Worm (Caenorhabditis elegans) whole organism, L1 larva: ENCODE measurements around the gene srh-128.

Experiments used
- C34B4.2 ChIP-seq: sonication (generic microtip); optimal IDR thresholded peaks from 2 replicates; lab custom pipeline; 2017; ENCODE audit warnings: mild to moderate bottlenecking, missing genetic modification characterization, missing compliant biosample characterization
- F16B12.6 ChIP-seq: fragments of 150-350 bp; optimal IDR thresholded peaks from 2 replicates; lab custom pipeline; 2014; ENCODE audit warnings: missing biosample characterization, missing genetic modification characterization
- Y116A8C.19 ChIP-seq: sonication (generic microtip); optimal IDR thresholded peaks from 2 replicates; lab custom pipeline; 2016; ENCODE audit warnings: missing compliant biosample characterization, missing genetic modification characterization, borderline replicate concordance
- aha-1 ChIP-seq: fragments of 150-350 bp; optimal IDR thresholded peaks from 2 replicates; lab custom pipeline; 2014; ENCODE audit warnings: missing biosample characterization, missing genetic modification characterization
- aly-2 ChIP-seq: fragments of 150-350 bp; optimal IDR thresholded peaks from 2 replicates; lab custom pipeline; 2014; ENCODE audit warnings: missing biosample characterization, missing genetic modification characterization
- ama-1 ChIP-seq: fragments of 150-350 bp; optimal IDR thresholded peaks from 2 replicates; lab custom pipeline; 2014
- ceh-63 ChIP-seq: fragments of 200-800 bp; sonication (Bioruptor generic); optimal IDR thresholded peaks from 2 replicates; lab custom pipeline; 2018; ENCODE audit warnings: mild to moderate bottlenecking, missing genetic modification characterization, missing compliant biosample characterization
- ceh-8 ChIP-seq: fragments of 200-800 bp; sonication (Bioruptor generic); optimal IDR thresholded peaks from 2 replicates; lab custom pipeline; 2018; ENCODE audit warnings: mild to moderate bottlenecking, missing genetic modification characterization, moderate library complexity, missing compliant biosample characterization
- ceh-82 ChIP-seq, 3 experiments: fragments of 150-350 bp in 1 of 3; sonication (generic microtip) in 2 of 3; optimal IDR thresholded peaks; 2 replicates each; lab custom pipeline; 2014 to 2017; ENCODE audit warnings: missing biosample characterization in 3 of 3, missing genetic modification characterization in 3 of 3
- ceh-90 ChIP-seq: sonication (generic microtip); optimal IDR thresholded peaks from 2 replicates; lab custom pipeline; 2016; ENCODE audit warnings: missing genetic modification characterization, missing compliant biosample characterization
- ces-1 ChIP-seq: fragments of 150-350 bp; optimal IDR thresholded peaks from 2 replicates; lab custom pipeline; 2014; ENCODE audit warnings: missing biosample characterization, missing genetic modification reagents, missing genetic modification characterization
- dsc-1 ChIP-seq: sonication (generic microtip); optimal IDR thresholded peaks from 2 replicates; lab custom pipeline; 2016; ENCODE audit warnings: mild to moderate bottlenecking, missing genetic modification characterization, missing compliant biosample characterization
- efl-1 ChIP-seq, 4 experiments: fragments of 150-350 bp; optimal IDR thresholded peaks in 3 of 4; peaks in 1 of 4; 1 replicate in 1 of 4; 2 replicates in 3 of 4; lab custom pipeline; 2014; ENCODE audit warnings: missing biosample characterization in 2 of 4, missing genetic modification characterization in 2 of 4, missing genetic modification reagents in 2 of 4
- egl-13 ChIP-seq: sonication (generic microtip); optimal IDR thresholded peaks from 2 replicates; lab custom pipeline; 2016; ENCODE audit warnings: missing genotype, missing genetic modification reagents, missing genetic modification characterization, missing compliant biosample characterization
- egl-27 ChIP-seq, 2 experiments: fragments of 150-350 bp in 1 of 2; sonication (generic microtip); optimal IDR thresholded peaks; 3 replicates each; lab custom pipeline; 2017 to 2018; ENCODE audit warnings: missing biosample characterization in 2 of 2, missing genetic modification characterization in 2 of 2, missing genetic modification reagents in 2 of 2
- elt-2 ChIP-seq: sonication (generic microtip); optimal IDR thresholded peaks from 2 replicates; lab custom pipeline; 2016; ENCODE audit warnings: missing genetic modification characterization, mild to moderate bottlenecking, inconsistent platforms, missing compliant biosample characterization, missing genetic modification reagents
- elt-3 ChIP-seq, 6 experiments: fragments of 150-350 bp in 1 of 6; sonication (generic microtip); optimal IDR thresholded peaks; 2 replicates each; lab custom pipeline; 2017 to 2018; ENCODE audit warnings: missing biosample characterization in 6 of 6, missing genetic modification characterization in 6 of 6, inconsistent platforms in 1 of 6
- ets-5 ChIP-seq: fragments of 200-800 bp; sonication (Bioruptor generic); IDR thresholded peaks from 2 replicates; pipeline ENCODE4 v1.3.6; 2022; ENCODE audit warnings: missing genetic modification characterization, missing compliant biosample characterization
- fkh-10 ChIP-seq: sonication (generic microtip); optimal IDR thresholded peaks from 2 replicates; lab custom pipeline; 2017; ENCODE audit warnings: missing biosample characterization, missing genetic modification reagents, missing genetic modification characterization
- fkh-4 ChIP-seq: sonication (generic microtip); optimal IDR thresholded peaks from 2 replicates; lab custom pipeline; 2016; ENCODE audit warnings: missing compliant biosample characterization, missing genetic modification characterization, borderline replicate concordance
- fkh-8 ChIP-seq: sonication (generic microtip); optimal IDR thresholded peaks from 2 replicates; lab custom pipeline; 2016; ENCODE audit warnings: mild to moderate bottlenecking, missing genetic modification characterization, missing compliant biosample characterization
- fos-1 ChIP-seq: fragments of 150-350 bp; optimal IDR thresholded peaks from 2 replicates; lab custom pipeline; 2014; ENCODE audit warnings: missing biosample characterization, missing genetic modification characterization
- hpl-2 ChIP-seq: fragments of 150-350 bp; optimal IDR thresholded peaks from 2 replicates; lab custom pipeline; 2014; ENCODE audit warnings: missing biosample characterization, missing genetic modification reagents, missing genetic modification characterization
- irx-1 ChIP-seq: sonication (generic microtip); optimal IDR thresholded peaks from 2 replicates; lab custom pipeline; 2016; ENCODE audit warnings: missing genetic modification characterization, missing compliant biosample characterization
- jun-1 ChIP-seq: fragments of 150-350 bp; optimal IDR thresholded peaks from 2 replicates; lab custom pipeline; 2014; ENCODE audit warnings: missing biosample characterization, missing genetic modification reagents, missing genetic modification characterization
- lir-3 ChIP-seq: sonication (generic microtip); optimal IDR thresholded peaks from 2 replicates; lab custom pipeline; 2016; ENCODE audit warnings: mild to moderate bottlenecking, missing genetic modification characterization, moderate library complexity, missing compliant biosample characterization; ENCODE audit not compliant: poor library complexity
- lsy-2 ChIP-seq, 2 experiments: fragments of 150-350 bp; optimal IDR thresholded peaks; 2 replicates each; lab custom pipeline; 2014; ENCODE audit warnings: missing biosample characterization in 2 of 2, missing genetic modification characterization in 2 of 2
- mdl-1 ChIP-seq, 2 experiments: fragments of 150-350 bp; optimal IDR thresholded peaks; 2 replicates each; lab custom pipeline; 2014 to 2017; ENCODE audit warnings: missing biosample characterization in 2 of 2, missing genetic modification characterization in 2 of 2, inconsistent platforms in 1 of 2
- mef-2 ChIP-seq: fragments of 150-350 bp; optimal IDR thresholded peaks from 2 replicates; lab custom pipeline; 2014; ENCODE audit warnings: missing biosample characterization, missing genetic modification characterization
- nhr-11 ChIP-seq: fragments of 150-350 bp; optimal IDR thresholded peaks from 2 replicates; lab custom pipeline; 2014; ENCODE audit warnings: missing biosample characterization, missing genetic modification characterization
- nhr-19 ChIP-seq: fragments of 200-800 bp; sonication (Bioruptor generic); conservative IDR thresholded peaks from 2 replicates; pipeline ENCODE4 v1.3.6; 2022; ENCODE audit warnings: missing genetic modification characterization, missing compliant biosample characterization
- nhr-20 ChIP-seq: sonication (generic microtip); optimal IDR thresholded peaks from 2 replicates; lab custom pipeline; 2016; ENCODE audit warnings: mild to moderate bottlenecking, missing genetic modification characterization, missing compliant biosample characterization
- nhr-237 ChIP-seq: fragments of 150-350 bp; optimal IDR thresholded peaks from 2 replicates; lab custom pipeline; 2014; ENCODE audit warnings: missing biosample characterization, missing genetic modification characterization
- nhr-28 ChIP-seq: fragments of 150-350 bp; optimal IDR thresholded peaks from 2 replicates; lab custom pipeline; 2014; ENCODE audit warnings: missing biosample characterization, missing genetic modification characterization
- nhr-47 ChIP-seq: sonication (generic microtip); optimal IDR thresholded peaks from 2 replicates; lab custom pipeline; 2016; ENCODE audit warnings: mild to moderate bottlenecking, missing genetic modification characterization, moderate library complexity, missing compliant biosample characterization
- nhr-71 ChIP-seq: sonication (generic microtip); optimal IDR thresholded peaks from 2 replicates; lab custom pipeline; 2016; ENCODE audit warnings: mild to moderate bottlenecking, missing genetic modification characterization, moderate library complexity, missing compliant biosample characterization
- nhr-77 ChIP-seq: fragments of 150-350 bp; optimal IDR thresholded peaks from 2 replicates; lab custom pipeline; 2014; ENCODE audit warnings: missing biosample characterization, missing genetic modification characterization
- nhr-84 ChIP-seq: sonication (generic microtip); optimal IDR thresholded peaks from 2 replicates; lab custom pipeline; 2017; ENCODE audit warnings: missing biosample characterization, missing genetic modification characterization
- pag-3 ChIP-seq: sonication (generic microtip); optimal IDR thresholded peaks from 2 replicates; lab custom pipeline; 2017; ENCODE audit warnings: missing genetic modification characterization, mild to moderate bottlenecking, missing compliant biosample characterization, antibody characterized with exemption, borderline replicate concordance; ENCODE audit not compliant: insufficient read depth
- pqm-1 ChIP-seq: sonication (generic microtip); optimal IDR thresholded peaks from 3 replicates; lab custom pipeline; 2017; ENCODE audit warnings: missing biosample characterization, missing genetic modification characterization
- skn-1 ChIP-seq: fragments of 150-350 bp; optimal IDR thresholded peaks from 2 replicates; lab custom pipeline; 2014; ENCODE audit warnings: missing biosample characterization, missing genetic modification characterization
- snpc-4 ChIP-seq: fragments of 150-350 bp; optimal IDR thresholded peaks from 2 replicates; lab custom pipeline; 2014; ENCODE audit warnings: missing biosample characterization, missing genetic modification characterization
- snu-23 ChIP-seq: sonication (generic microtip); optimal IDR thresholded peaks from 2 replicates; lab custom pipeline; 2016; ENCODE audit warnings: missing genetic modification characterization, missing compliant biosample characterization
- sup-37 ChIP-seq: fragments of 200-800 bp; sonication (Bioruptor generic); optimal IDR thresholded peaks from 2 replicates; lab custom pipeline; 2018; ENCODE audit warnings: mild to moderate bottlenecking, missing genetic modification characterization, missing compliant biosample characterization
- swsn-7 ChIP-seq: sonication (generic microtip); optimal IDR thresholded peaks from 2 replicates; lab custom pipeline; 2016; ENCODE audit warnings: missing genetic modification characterization, missing compliant biosample characterization
- tbx-2 ChIP-seq: sonication (generic microtip); optimal IDR thresholded peaks from 2 replicates; lab custom pipeline; 2016; ENCODE audit warnings: missing genetic modification characterization, missing compliant biosample characterization
- tlp-1 ChIP-seq: fragments of 150-350 bp; optimal IDR thresholded peaks from 2 replicates; lab custom pipeline; 2014; ENCODE audit warnings: missing biosample characterization, missing genetic modification characterization
- unc-30 ChIP-seq: sonication (generic microtip); optimal IDR thresholded peaks from 2 replicates; lab custom pipeline; 2017; ENCODE audit warnings: missing biosample characterization, missing genetic modification characterization
- unc-62 ChIP-seq: fragments of 150-350 bp; optimal IDR thresholded peaks from 2 replicates; lab custom pipeline; 2014; ENCODE audit warnings: missing biosample characterization, missing genetic modification reagents, missing genetic modification characterization
- vab-15 ChIP-seq: sonication (generic microtip); optimal IDR thresholded peaks from 2 replicates; lab custom pipeline; 2017; ENCODE audit warnings: missing genotype, mild to moderate bottlenecking, missing genetic modification characterization, missing compliant biosample characterization
- zip-4 ChIP-seq: fragments of 200-800 bp; sonication (Bioruptor generic); optimal IDR thresholded peaks from 2 replicates; lab custom pipeline; 2018; ENCODE audit warnings: mild to moderate bottlenecking, missing genetic modification characterization, moderate library complexity, missing compliant biosample characterization
- ztf-11 ChIP-seq, 2 experiments: sonication (generic microtip); optimal IDR thresholded peaks; 2 replicates each; lab custom pipeline; 2016 to 2017; ENCODE audit warnings: missing genetic modification characterization in 2 of 2, missing biosample characterization in 1 of 2, missing compliant biosample characterization in 1 of 2
- ztf-4 ChIP-seq: fragments of 150-350 bp; optimal IDR thresholded peaks from 2 replicates; lab custom pipeline; 2014; ENCODE audit warnings: missing biosample characterization, missing genetic modification characterization

The srh-128 gene

DNA sequence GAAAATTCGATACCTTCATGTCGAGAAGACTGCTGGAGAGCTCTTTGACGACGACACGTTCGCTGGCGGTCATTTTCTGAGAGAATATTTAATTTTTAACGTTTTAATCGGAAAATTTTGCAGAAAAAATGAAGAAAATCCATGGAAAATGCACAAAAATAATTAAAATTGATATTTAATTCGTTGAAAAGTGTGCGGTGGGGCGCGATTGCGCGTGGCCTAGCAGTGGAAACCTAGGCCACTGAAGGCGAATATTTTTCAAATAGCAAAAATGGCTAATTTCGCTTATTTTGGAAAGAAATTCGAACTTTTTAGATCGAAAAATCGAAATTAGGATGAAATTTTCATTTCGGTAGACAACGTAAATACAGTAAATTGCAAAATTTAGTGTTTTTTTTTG is 47.4 kb upstream of the srh-128 start, which contains the start of gene F29A7.6 (continued):
- TF ChIP-seq swsn-7 (tag; lab: Kevin White, UChicago): peak; percentile 67
- TF ChIP-seq ets-5: no peak
- TF ChIP-seq egl-13 (tag; lab: Kevin White, UChicago): peak; percentile 26
- peak; percentile 65 to 71 (median 66) for TF ChIP-seq ceh-82 (tag; optimal IDR thresholded peaks at IDR 0.05; lab: Kevin White, UChicago)
- no peak for TF ChIP-seq unc-62 (GFP tag; lab: Kevin White, UChicago)
- peak; percentile 65 for TF ChIP-seq nhr-19
- peak in 1 of 6 experiments; percentile 17 for TF ChIP-seq elt-3 (tag; optimal IDR thresholded peaks at IDR 0.05; lab: Kevin White, UChicago)
- TF ChIP-seq aly-2 (tag; lab: Kevin White, UChicago): no peak
- TF ChIP-seq snu-23 (GFP tag; lab: Kevin White, UChicago): peak; percentile 63
- TF ChIP-seq nhr-47 (tag; lab: Kevin White, UChicago): peak; percentile 81
- peak; percentile 67 to 69 for TF ChIP-seq efl-1 (optimal IDR thresholded peaks at IDR 0.05; lab: Kevin White, UChicago)
- peak; percentile 69 to 92 for TF ChIP-seq efl-1 (GFP tag; optimal IDR thresholded peaks at IDR 0.05 in 1 of 2; lab: Kevin White, UChicago)
- no peak for TF ChIP-seq unc-30 (tag; lab: Kevin White, UChicago)
- peak; percentile 86 for TF ChIP-seq ceh-90 (tag; lab: Kevin White, UChicago)
- no peak for TF ChIP-seq nhr-71 (tag; lab: Kevin White, UChicago)
- no peak for TF ChIP-seq nhr-11 (tag; lab: Kevin White, UChicago)
- TF ChIP-seq lir-3 (tag; lab: Kevin White, UChicago): no peak
- no peak for TF ChIP-seq ceh-63 (GFP tag; lab: Kevin White, UChicago)
- no peak for TF ChIP-seq ceh-8 (GFP tag; lab: Kevin White, UChicago)
- peak; percentile 78 for TF ChIP-seq tbx-2 (tag; lab: Kevin White, UChicago)
- TF ChIP-seq F16B12.6 (tag; lab: Kevin White, UChicago): peak; percentile 25
- no peak for TF ChIP-seq ama-1 (lab: Kevin White, UChicago)
- no peak for TF ChIP-seq sup-37 (GFP tag; lab: Kevin White, UChicago)
- TF ChIP-seq mdl-1 (tag; optimal IDR thresholded peaks at IDR 0.05; lab: Kevin White, UChicago): peak in 1 of 2 experiments; percentile 2
- peak in 1 of 2 experiments; percentile 69 for TF ChIP-seq lsy-2 (tag; optimal IDR thresholded peaks at IDR 0.05; lab: Kevin White, UChicago)
- TF ChIP-seq C34B4.2 (tag; lab: Kevin White, UChicago): no peak
- TF ChIP-seq fkh-8 (tag; lab: Kevin White, UChicago): peak; percentile 76
- TF ChIP-seq egl-27 (tag; optimal IDR thresholded peaks at IDR 0.05; lab: Kevin White, UChicago): no peak
- peak; percentile 66 for TF ChIP-seq nhr-20
- no peak for TF ChIP-seq fos-1
- TF ChIP-seq jun-1 (tag; lab: Kevin White, UChicago): peak; percentile 36
- peak; percentile 81 for TF ChIP-seq fkh-4 (tag; lab: Kevin White, UChicago)
- no peak for TF ChIP-seq Y116A8C.19 (tag; lab: Kevin White, UChicago)
- TF ChIP-seq skn-1: peak; percentile 41
- TF ChIP-seq irx-1 (tag; lab: Kevin White, UChicago): peak; percentile 78
- no peak for TF ChIP-seq fkh-10
- no peak for TF ChIP-seq zip-4 (GFP tag; lab: Kevin White, UChicago)
- no peak for TF ChIP-seq nhr-28 (tag; lab: Kevin White, UChicago)
- TF ChIP-seq ztf-11 (tag; optimal IDR thresholded peaks at IDR 0.05; lab: Kevin White, UChicago): peak in 1 of 2 experiments; percentile 83
- no peak for TF ChIP-seq ces-1
- no peak for TF ChIP-seq nhr-84
- no peak for TF ChIP-seq hpl-2
- no peak for TF ChIP-seq vab-15
- peak; percentile 53 for TF ChIP-seq elt-2 (tag; lab: Kevin White, UChicago)
- TF ChIP-seq nhr-237 (tag; lab: Kevin White, UChicago): no peak
- peak; percentile 3 for TF ChIP-seq nhr-77 (tag; lab: Kevin White, UChicago)
- no peak for TF ChIP-seq mef-2 (tag; lab: Kevin White, UChicago)
- TF ChIP-seq aha-1 (tag; lab: Kevin White, UChicago): no peak
- TF ChIP-seq pqm-1 (tag; lab: Kevin White, UChicago): no peak
- TF ChIP-seq tlp-1 (tag; lab: Kevin White, UChicago): no peak
- no peak for TF ChIP-seq pag-3 (tag; lab: Kevin White, UChicago)
- TF ChIP-seq snpc-4 (tag; lab: Kevin White, UChicago): peak; percentile 64
- no peak for TF ChIP-seq ztf-4 (tag; lab: Kevin White, UChicago)
- peak; percentile 78 for TF ChIP-seq dsc-1 (tag; lab: Kevin White, UChicago)
